Fruit fly (Drosophila melanogaster): ENCODE measurements around the gene BG642312.

BG642312 gene

dm6 chr3L:6218517-6219155 lies 14.5 kb downstream of the BG642312 start (continued):
- TF ChIP-seq CG9727 (GFP tag; optimal IDR thresholded peaks at IDR 0.05) (no peak), otp (GFP tag; IDR thresholded peaks at IDR 0.05) (peak; percentile 13; the same call in 1 of the 3 replicates), onecut (GFP tag; IDR thresholded peaks at IDR 0.05) (peak; percentile 24; the same call in 1 of the 2 replicates), CG4424 (GFP tag; optimal IDR thresholded peaks at IDR 0.05) (no peak), tx (GFP tag; optimal IDR thresholded peaks at IDR 0.05) (no peak), CG34224 (GFP tag; IDR thresholded peaks at IDR 0.05; ENCODE audit: partially characterized antibody) (peak; percentile 56; the same call in 1 of the 3 replicates), Sox100B (GFP tag; optimal IDR thresholded peaks at IDR 0.05) (peak; percentile 13), CG3847 (GFP tag; IDR thresholded peaks at IDR 0.05) (no peak), gro (GFP tag; optimal IDR thresholded peaks at IDR 0.05) (no peak), corto (GFP tag; optimal IDR thresholded peaks at IDR 0.05) (peak; percentile 1), CG6654 (GFP tag; optimal IDR thresholded peaks at IDR 0.05) (peak; percentile 75), dpn (GFP tag; optimal IDR thresholded peaks at IDR 0.05) (no peak), CG11085 (GFP tag; IDR thresholded peaks at IDR 0.05) (no peak), CG13287 (GFP tag; IDR thresholded peaks at IDR 0.05; ENCODE audit: partially characterized antibody) (peak; percentile 68), Dll (GFP tag; IDR thresholded peaks at IDR 0.05; ENCODE audit: partially characterized antibody) (peak; percentile 57; the same call in 2 of the 4 replicates), NFAT (GFP tag; IDR thresholded peaks at IDR 0.05) (no peak), chinmo (GFP tag; IDR thresholded peaks at IDR 0.05; ENCODE audit: partially characterized antibody) (peak; percentile 93), Bgb (GFP tag; IDR thresholded peaks at IDR 0.05; ENCODE audit: partially characterized antibody) (0 out of 2 replicates have a peak, but pooled peaks have one; percentile 12), CG17829 (tag; optimal IDR thresholded peaks at IDR 0.05) (no peak), rib (GFP tag; IDR thresholded peaks at IDR 0.05) (no peak), CG12236 (GFP tag; optimal IDR thresholded peaks at IDR 0.05) (no peak), exex (tag; optimal IDR thresholded peaks at IDR 0.05) (no peak), D19B (GFP tag; optimal IDR thresholded peaks at IDR 0.05) (no peak), CG2120 (GFP tag; optimal IDR thresholded peaks at IDR 0.05) (no peak), MTF-1 (GFP tag; optimal IDR thresholded peaks at IDR 0.05; ENCODE audit: borderline replicate concordance) (peak; percentile 31), Eip74EF (GFP tag; optimal IDR thresholded peaks at IDR 0.05) (peak in 1 of 2 experiments; percentile 63), insv (GFP tag; optimal IDR thresholded peaks at IDR 0.05) (peak in 1 of 2 experiments; percentile 4), zen2 (GFP tag; IDR thresholded peaks at IDR 0.05; ENCODE audit: partially characterized antibody) (peak; percentile 55; the same call in 1 of the 3 replicates), peb (GFP tag; IDR thresholded peaks at IDR 0.05) (no peak), CG11456 (GFP tag; IDR thresholded peaks at IDR 0.05) (no peak), CG11247 (GFP tag; IDR thresholded peaks at IDR 0.05) (no peak), nmo (GFP tag; optimal IDR thresholded peaks at IDR 0.05) (no peak), CG18011 (GFP tag; optimal IDR thresholded peaks at IDR 0.05) (no peak), CG8388 (GFP tag; optimal IDR thresholded peaks at IDR 0.05) (no peak), CG12219 (GFP tag; optimal IDR thresholded peaks at IDR 0.05) (peak; percentile 30), CG10959 (GFP tag; IDR thresholded peaks at IDR 0.05) (no peak), CG10321 (GFP tag; IDR thresholded peaks at IDR 0.05) (no peak), kni (GFP tag; optimal IDR thresholded peaks at IDR 0.05) (peak; percentile 40), CG3995 (GFP tag; optimal IDR thresholded peaks at IDR 0.05) (no peak), E2f2 (GFP tag; IDR thresholded peaks at IDR 0.05) (0 out of 2 replicates have a peak, but pooled peaks have one; percentile 41), CG12769 (tag; optimal IDR thresholded peaks at IDR 0.05) (peak; percentile 21), hbn (GFP tag; IDR thresholded peaks at IDR 0.05; ENCODE audit: partially characterized antibody) (no peak), gsb (GFP tag; IDR thresholded peaks at IDR 0.05) (no peak), cg (GFP tag; optimal IDR thresholded peaks at IDR 0.05) (peak; percentile 7), CG18262 (tag; optimal IDR thresholded peaks at IDR 0.05) (no peak), CG3163 (GFP tag; optimal IDR thresholded peaks at IDR 0.05) (peak; percentile 62), CG7928 (GFP tag; optimal IDR thresholded peaks at IDR 0.05) (no peak), cato (GFP tag; optimal IDR thresholded peaks at IDR 0.05; ENCODE audit: borderline replicate concordance) (no peak)
